Fruit fly (Drosophila melanogaster): ENCODE data around the gene CG42671.

CG42671 gene

DNA sequence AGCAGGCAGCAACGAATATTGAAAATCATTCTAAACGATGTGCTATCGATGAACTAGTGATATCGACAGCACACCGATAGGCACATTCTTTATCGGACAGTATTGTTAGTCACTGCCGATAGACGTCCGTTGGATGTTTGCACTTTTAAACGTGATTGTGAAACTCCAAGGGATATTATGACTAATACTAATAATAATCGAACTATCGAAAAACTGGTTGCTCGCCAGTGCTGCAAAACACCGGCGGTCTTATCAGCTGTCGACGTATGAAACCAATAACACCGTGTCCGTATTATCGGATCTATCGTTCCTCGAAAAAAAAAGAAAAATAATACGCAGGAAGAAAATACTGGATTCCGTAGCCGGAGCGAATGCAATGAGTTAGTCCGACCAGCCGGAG lies 3.8 kb upstream of the CG42671 start, which contains the start of the genes Ube3a and CG7600:
Gene Ube3a, minus strand, starts transcription at position 67 of the 400 bp plus-strand sequence.
Gene CG7600, plus strand, starts transcription at position 270 of the 400 bp plus-strand sequence.
- TF ChIP-seq Pif1A (GFP tag; optimal IDR thresholded peaks at IDR 0.05) (no peak), Ets98B (GFP tag; IDR thresholded peaks at IDR 0.05) (peak; percentile 31; the same call in 1 of the 2 replicates), CG10348 (GFP tag; IDR thresholded peaks at IDR 0.05) (no peak), Snoo (tag; optimal IDR thresholded peaks at IDR 0.05) (peak; percentile 21), EcR (GFP tag; optimal IDR thresholded peaks at IDR 0.05) (peak; percentile 26), CG4496 (GFP tag; IDR thresholded peaks at IDR 0.05) (0 out of 3 replicates have a peak, but pooled peaks have one; percentile 57), Pif1B (GFP tag; optimal IDR thresholded peaks at IDR 0.05) (no peak), CG32121 (GFP tag; IDR thresholded peaks at IDR 0.05) (0 out of 2 replicates have a peak, but pooled peaks have one; percentile 22), D1 (tag; optimal IDR thresholded peaks at IDR 0.05) (no peak), CG13204 (GFP tag; optimal IDR thresholded peaks at IDR 0.05) (no peak), CG8159 (tag; optimal IDR thresholded peaks at IDR 0.05) (peak; percentile 22), CG15710 (tag; optimal IDR thresholded peaks at IDR 0.05) (peak; percentile 15), gl (tag; optimal IDR thresholded peaks at IDR 0.05) (peak; percentile 13), fd96Ca (GFP tag; IDR thresholded peaks at IDR 0.05) (peak; percentile 59; the same call in 2 of the 3 replicates), CG12605 (GFP tag; IDR thresholded peaks at IDR 0.05) (0 out of 2 replicates have a peak, but pooled peaks have one; percentile 16), CG8301 (tag; optimal IDR thresholded peaks at IDR 0.05) (peak; percentile 12)

dm6 chr3L:11213643-11214042 lies 662 bp upstream of the CG42671 start:
- TF ChIP-seq gl (tag; optimal IDR thresholded peaks at IDR 0.05) (peak; percentile 35), CG4496 (GFP tag; IDR thresholded peaks at IDR 0.05) (0 out of 3 replicates have a peak, but pooled peaks have one; percentile 9), CG34367 (tag; optimal IDR thresholded peaks at IDR 0.05) (peak; percentile 10), CG12605 (GFP tag; IDR thresholded peaks at IDR 0.05) (no peak), CG8301 (tag; optimal IDR thresholded peaks at IDR 0.05) (no peak), Pif1A (GFP tag; optimal IDR thresholded peaks at IDR 0.05) (peak; percentile 15), CG13204 (GFP tag; optimal IDR thresholded peaks at IDR 0.05) (peak; percentile 28)

DNA sequence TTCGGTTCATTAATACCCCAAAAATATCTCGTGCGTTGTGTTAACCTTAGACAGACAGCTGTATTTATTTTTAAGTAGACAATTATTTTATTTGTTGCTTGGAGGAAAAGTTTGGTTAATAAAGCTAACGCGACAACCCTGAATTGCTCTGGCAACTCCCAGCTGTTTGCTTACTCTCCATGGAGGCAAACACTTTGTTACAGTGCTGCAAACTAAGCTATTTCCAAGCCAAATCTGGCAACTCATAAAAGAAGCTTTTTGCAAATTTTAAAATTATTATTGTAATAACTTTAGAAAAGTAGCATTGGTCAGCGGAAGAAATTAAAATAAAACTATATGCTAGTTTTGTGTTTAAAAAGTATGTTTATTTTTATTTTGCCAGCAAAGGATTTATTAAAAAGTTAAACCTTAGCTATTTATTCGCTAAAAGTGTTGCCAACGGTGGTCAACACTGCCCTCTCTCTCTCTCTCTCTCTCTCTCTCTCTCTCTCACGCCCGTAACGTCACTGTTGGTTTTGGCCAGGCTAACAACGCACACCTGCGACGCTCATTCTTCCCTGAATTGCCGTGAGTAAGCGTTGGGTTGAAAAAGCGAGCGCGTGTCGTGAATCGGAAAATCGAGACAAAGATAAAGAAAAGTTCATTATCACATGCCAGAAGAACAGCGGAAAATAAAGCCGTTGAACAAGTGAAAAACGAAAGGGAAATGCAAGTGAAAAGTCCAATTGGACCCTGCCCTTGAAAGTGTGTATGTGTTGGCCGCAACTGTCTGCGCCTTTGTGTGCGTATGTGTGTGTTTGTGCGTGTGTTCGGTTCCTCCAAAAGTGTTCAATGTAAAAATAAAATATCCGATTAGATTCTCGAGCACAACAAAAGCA lies 1.2 kb downstream of the CG42671 start:
- peak; percentile 88 for TF ChIP-seq rn (GFP tag; IDR thresholded peaks at IDR 0.05)
- peak; percentile 97 for TF ChIP-seq CG32121 (GFP tag; IDR thresholded peaks at IDR 0.05)
- peak; percentile 79 for TF ChIP-seq CG9948 (tag; optimal IDR thresholded peaks at IDR 0.05)
- peak; percentile 82 for TF ChIP-seq CG34367 (tag; optimal IDR thresholded peaks at IDR 0.05)
- TF ChIP-seq CG10348 (GFP tag; IDR thresholded peaks at IDR 0.05): peak; percentile 25; the same call in 1 of the 2 replicates
- TF ChIP-seq EcR (GFP tag; optimal IDR thresholded peaks at IDR 0.05): peak; percentile 73
- TF ChIP-seq CG17806 (tag; optimal IDR thresholded peaks at IDR 0.05): peak; percentile 83
- TF ChIP-seq Pif1B (GFP tag; optimal IDR thresholded peaks at IDR 0.05): peak; percentile 93
- TF ChIP-seq CG4496 (GFP tag; IDR thresholded peaks at IDR 0.05): peak; percentile 98
- TF ChIP-seq CG14655 (GFP tag; optimal IDR thresholded peaks at IDR 0.05): peak; percentile 91
- peak; percentile 98 for TF ChIP-seq fd96Ca (GFP tag; IDR thresholded peaks at IDR 0.05)
- peak; percentile 10 for TF ChIP-seq CG13204 (GFP tag; optimal IDR thresholded peaks at IDR 0.05)
- peak; percentile 60 for TF ChIP-seq gl (tag; optimal IDR thresholded peaks at IDR 0.05)
- TF ChIP-seq CG8301 (tag; optimal IDR thresholded peaks at IDR 0.05): peak; percentile 91
- TF ChIP-seq Ets98B (GFP tag; IDR thresholded peaks at IDR 0.05): peak; percentile 98
- TF ChIP-seq CG15710 (tag; optimal IDR thresholded peaks at IDR 0.05): peak; percentile 90
- peak; percentile 97 for TF ChIP-seq CG12605 (GFP tag; IDR thresholded peaks at IDR 0.05)
- peak; percentile 97 for TF ChIP-seq Pif1A (GFP tag; optimal IDR thresholded peaks at IDR 0.05)
- peak; percentile 90 for TF ChIP-seq Snoo (tag; optimal IDR thresholded peaks at IDR 0.05)
- peak; percentile 91 for TF ChIP-seq CG8159 (tag; optimal IDR thresholded peaks at IDR 0.05)
- TF ChIP-seq D1 (tag; optimal IDR thresholded peaks at IDR 0.05): peak; percentile 41

DNA sequence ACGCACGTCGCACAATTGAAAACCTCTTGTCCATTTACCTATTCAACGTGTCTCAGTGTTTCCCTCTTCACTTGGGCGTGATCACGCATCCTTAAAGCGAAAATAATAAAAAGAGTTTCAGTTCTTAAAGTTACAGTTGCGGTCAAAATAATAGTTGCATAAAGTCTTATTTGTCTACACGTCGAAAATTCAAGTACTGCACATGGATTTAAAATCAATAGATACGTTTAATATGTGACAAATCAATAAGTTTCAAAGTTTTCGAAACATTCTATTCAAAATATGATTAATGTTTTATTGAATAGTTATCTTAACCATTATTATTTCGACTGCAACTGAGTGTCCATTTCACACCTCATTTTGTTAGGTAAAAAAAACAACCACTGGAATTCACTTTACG lies 1.9 kb downstream of the CG42671 start:
- TF ChIP-seq CG32121 (GFP tag; IDR thresholded peaks at IDR 0.05) (no peak), CG34367 (tag; optimal IDR thresholded peaks at IDR 0.05) (no peak), CG14655 (GFP tag; optimal IDR thresholded peaks at IDR 0.05) (no peak), Snoo (tag; optimal IDR thresholded peaks at IDR 0.05) (no peak)

DNA sequence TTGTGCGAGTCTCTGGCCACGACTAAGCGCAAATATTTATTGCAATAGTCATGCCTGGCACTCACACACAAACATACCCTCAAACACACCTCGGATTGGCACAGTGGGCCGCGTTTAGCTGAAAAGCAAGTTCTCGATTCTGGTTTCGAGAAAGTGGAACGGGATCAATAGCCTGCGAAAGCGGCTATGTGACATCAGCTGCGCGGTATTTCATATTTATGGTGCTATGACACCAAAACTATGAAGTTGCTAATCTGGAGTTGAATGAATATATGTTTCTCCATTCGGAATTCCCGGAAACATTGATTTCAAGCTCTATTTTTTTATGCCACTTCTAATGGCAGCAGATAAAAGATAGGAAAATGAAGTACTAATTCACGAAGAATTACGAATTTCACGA lies 3.6 kb downstream of the CG42671 start:
- TF ChIP-seq CG9948 (tag; optimal IDR thresholded peaks at IDR 0.05): no peak
- TF ChIP-seq CG17806 (tag; optimal IDR thresholded peaks at IDR 0.05): no peak
- TF ChIP-seq Ets98B (GFP tag; IDR thresholded peaks at IDR 0.05): peak; percentile 18; the same call in 1 of the 2 replicates
- TF ChIP-seq CG14655 (GFP tag; optimal IDR thresholded peaks at IDR 0.05): no peak
- TF ChIP-seq Pif1B (GFP tag; optimal IDR thresholded peaks at IDR 0.05): no peak
- TF ChIP-seq rn (GFP tag; IDR thresholded peaks at IDR 0.05): no peak
- TF ChIP-seq CG4496 (GFP tag; IDR thresholded peaks at IDR 0.05): peak; percentile 69; the same call in 2 of the 3 replicates
- TF ChIP-seq CG13204 (GFP tag; optimal IDR thresholded peaks at IDR 0.05): no peak
- TF ChIP-seq EcR (GFP tag; optimal IDR thresholded peaks at IDR 0.05): peak; percentile 14
- peak; percentile 62; the same call in 1 of the 3 replicates for TF ChIP-seq fd96Ca (GFP tag; IDR thresholded peaks at IDR 0.05)
- TF ChIP-seq CG10348 (GFP tag; IDR thresholded peaks at IDR 0.05): no peak
- no peak for TF ChIP-seq Snoo (tag; optimal IDR thresholded peaks at IDR 0.05)
- no peak for TF ChIP-seq CG32121 (GFP tag; IDR thresholded peaks at IDR 0.05)
- TF ChIP-seq Pif1A (GFP tag; optimal IDR thresholded peaks at IDR 0.05): no peak

Data from whole organism, pupa.